Fruit fly (Drosophila melanogaster): ENCODE results near the gene Eogt.

Eogt gene

DNA sequence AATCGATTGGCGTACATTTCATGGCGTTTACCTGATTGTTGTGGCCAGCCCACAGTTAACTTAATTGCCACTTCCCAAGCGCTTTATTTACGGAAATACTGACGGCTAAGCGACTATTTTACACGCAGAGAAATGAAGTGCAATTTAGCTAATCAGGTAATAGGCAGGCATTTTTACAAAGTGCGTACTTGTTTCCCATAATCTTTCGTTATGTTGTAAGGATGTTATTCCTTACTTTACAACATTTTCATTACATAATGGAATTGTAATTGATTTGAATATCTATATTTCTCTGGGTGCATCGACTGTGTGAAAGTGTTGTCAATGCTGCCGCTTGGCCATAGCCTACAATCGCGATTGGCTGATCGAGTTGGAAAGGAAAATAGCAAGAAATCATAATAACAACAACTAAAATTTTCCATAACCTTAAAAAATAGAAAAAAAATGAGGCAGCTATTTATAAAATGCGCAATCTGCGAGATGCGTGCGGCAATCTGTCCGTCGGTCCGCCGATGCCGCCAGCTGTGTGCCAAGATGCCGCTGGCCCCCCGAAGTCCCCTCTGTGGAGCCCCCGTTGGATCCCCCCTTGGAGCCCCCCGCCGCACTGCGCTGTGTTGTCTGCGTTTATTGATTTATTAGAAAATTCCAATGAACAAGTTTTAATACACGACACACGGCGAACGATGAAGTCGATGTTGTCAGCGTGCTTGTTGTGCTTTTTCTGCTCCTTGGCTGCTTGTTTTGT, 45.7 kb downstream of the Eogt start (continued):
- TF ChIP-seq stc (GFP tag; IDR thresholded peaks at IDR 0.05), result 0 out of 2 replicates have a peak, but pooled peaks have one; percentile 35
- peak; percentile 48; the same call in 2 of the 3 replicates for TF ChIP-seq CG14050 (GFP tag; IDR thresholded peaks at IDR 0.05)
- no peak for TF ChIP-seq CG10959 (GFP tag; IDR thresholded peaks at IDR 0.05)
- peak; percentile 30; the same call in 1 of the 2 replicates for TF ChIP-seq Nf-YA (GFP tag; IDR thresholded peaks at IDR 0.05)
- TF ChIP-seq CG32772 (GFP tag; IDR thresholded peaks at IDR 0.05), result peak; percentile 46; the same call in 1 of the 2 replicates
- peak; percentile 14 for TF ChIP-seq CG14710 (tag; optimal IDR thresholded peaks at IDR 0.05)
- TF ChIP-seq wek (GFP tag; optimal IDR thresholded peaks at IDR 0.05), result no peak
- TF ChIP-seq CG11456 (GFP tag; IDR thresholded peaks at IDR 0.05), result peak; percentile 37; the same call in 1 of the 3 replicates
- TF ChIP-seq vnd (GFP tag; IDR thresholded peaks at IDR 0.05; ENCODE audit: partially characterized antibody), result no peak
- no peak for TF ChIP-seq nerfin-1 (tag; optimal IDR thresholded peaks at IDR 0.05)
- peak; percentile 69 for TF ChIP-seq phol (tag; optimal IDR thresholded peaks at IDR 0.05)
- no peak for TF ChIP-seq CG16815 (GFP tag; optimal IDR thresholded peaks at IDR 0.05)
- TF ChIP-seq vvl (GFP tag; IDR thresholded peaks at IDR 0.05), result peak; percentile 77
- TF ChIP-seq hb (GFP tag; IDR thresholded peaks at IDR 0.05; ENCODE audit: partially characterized antibody), result no peak
- peak; percentile 72 for TF ChIP-seq HLH3B (GFP tag; IDR thresholded peaks at IDR 0.05)
- no peak for TF ChIP-seq prd (optimal IDR thresholded peaks at IDR 0.05)
- peak; percentile 73; the same call in 2 of the 3 replicates for TF ChIP-seq prd (GFP tag; IDR thresholded peaks at IDR 0.05)
- no peak for TF ChIP-seq HLH4C (GFP tag; IDR thresholded peaks at IDR 0.05; ENCODE audit: partially characterized antibody)
- TF ChIP-seq slp2 (GFP tag; optimal IDR thresholded peaks at IDR 0.05), result peak; percentile 20
- no peak for TF ChIP-seq Side (GFP tag; optimal IDR thresholded peaks at IDR 0.05)
- TF ChIP-seq hth (optimal IDR thresholded peaks at IDR 0.05), result no peak
- peak; percentile 17 for TF ChIP-seq CG17829 (tag; optimal IDR thresholded peaks at IDR 0.05)
- TF ChIP-seq insv (GFP tag; optimal IDR thresholded peaks at IDR 0.05), result no peak
- TF ChIP-seq CG7271 (tag; optimal IDR thresholded peaks at IDR 0.05), result no peak
- no peak for TF ChIP-seq CG16779 (GFP tag; IDR thresholded peaks at IDR 0.05)
- no peak for TF ChIP-seq CG9797 (GFP tag; optimal IDR thresholded peaks at IDR 0.05)
- TF ChIP-seq CG5245 (GFP tag; optimal IDR thresholded peaks at IDR 0.05), result peak; percentile 35
- no peak for TF ChIP-seq C15 (GFP tag; IDR thresholded peaks at IDR 0.05)
- TF ChIP-seq fd64A (GFP tag; optimal IDR thresholded peaks at IDR 0.05), result no peak
- TF ChIP-seq CG2712 (tag; optimal IDR thresholded peaks at IDR 0.05), result peak; percentile 58
- TF ChIP-seq CG15011 (GFP tag; optimal IDR thresholded peaks at IDR 0.05), result no peak
- TF ChIP-seq trem (tag; optimal IDR thresholded peaks at IDR 0.05), result peak; percentile 30
- no peak for TF ChIP-seq ash1 (GFP tag; optimal IDR thresholded peaks at IDR 0.05)
- no peak for TF ChIP-seq chinmo (GFP tag; IDR thresholded peaks at IDR 0.05; ENCODE audit: partially characterized antibody)
- peak in 1 of 2 experiments; percentile 59 for TF ChIP-seq Eip74EF (GFP tag; optimal IDR thresholded peaks at IDR 0.05)
- no peak for TF ChIP-seq Dll (GFP tag; IDR thresholded peaks at IDR 0.05; ENCODE audit: partially characterized antibody)
- no peak for TF ChIP-seq crc (GFP tag; optimal IDR thresholded peaks at IDR 0.05)
- TF ChIP-seq CG11398 (GFP tag; optimal IDR thresholded peaks at IDR 0.05), result no peak
- TF ChIP-seq rib (GFP tag; IDR thresholded peaks at IDR 0.05), result no peak
- no peak for TF ChIP-seq CG33557 (GFP tag; optimal IDR thresholded peaks at IDR 0.05)
- TF ChIP-seq CG17568 (GFP tag; optimal IDR thresholded peaks at IDR 0.05), result no peak
- no peak for TF ChIP-seq Nf-YC (tag; optimal IDR thresholded peaks at IDR 0.05)
- TF ChIP-seq CG8478 (optimal IDR thresholded peaks at IDR 0.05), result no peak
- TF ChIP-seq NFAT (GFP tag; IDR thresholded peaks at IDR 0.05), result no peak
- peak; percentile 57 to 63 for TF ChIP-seq dpn (GFP tag; optimal IDR thresholded peaks at IDR 0.05)
- TF ChIP-seq Elba2 (GFP tag; optimal IDR thresholded peaks at IDR 0.05), result no peak
- TF ChIP-seq tap (tag; optimal IDR thresholded peaks at IDR 0.05), result peak; percentile 53
- TF ChIP-seq CG1792 (GFP tag; optimal IDR thresholded peaks at IDR 0.05), result no peak
- TF ChIP-seq kah (GFP tag; optimal IDR thresholded peaks at IDR 0.05), result no peak
- TF ChIP-seq CG8765 (GFP tag; IDR thresholded peaks at IDR 0.05), result no peak

Measured in whole organism, embryonic.